Fruit fly (Drosophila melanogaster) whole organism, embryonic: Measurements from ENCODE around the gene CG12768.

Experiments used
- ATbp ChIP-seq: fragments of 200-800 bp; sonication (Bioruptor generic); optimal IDR thresholded peaks from 2 replicates; lab custom pipeline; 2017; ENCODE audit warnings: missing biosample characterization, mild to moderate bottlenecking, missing genetic modification characterization, missing genetic modification reagents
- CG10209 ChIP-seq: fragments of 200-800 bp; sonication (Bioruptor generic); optimal IDR thresholded peaks from 3 replicates; lab custom pipeline; 2017; ENCODE audit warnings: missing biosample characterization, mild to moderate bottlenecking, missing genetic modification characterization, missing genetic modification reagents
- CG10274 ChIP-seq: fragments of 200-800 bp; sonication (Bioruptor generic); optimal IDR thresholded peaks from 3 replicates; lab custom pipeline; 2017; ENCODE audit warnings: missing biosample characterization, mild to moderate bottlenecking, missing genetic modification characterization
- CG10366 ChIP-seq: fragments of 200-800 bp; sonication (Bioruptor generic); IDR thresholded peaks from 2 replicates; pipeline ENCODE4 v1.3.6; 2022; ENCODE audit warnings: missing biosample characterization, missing genetic modification characterization
- CG11398 ChIP-seq: fragments of 200-800 bp; sonication (Bioruptor generic); optimal IDR thresholded peaks from 2 replicates; lab custom pipeline; 2016; ENCODE audit warnings: missing biosample characterization, missing genetic modification characterization
- CG13123 ChIP-seq: fragments of 200-800 bp; sonication (Bioruptor generic); optimal IDR thresholded peaks from 2 replicates; lab custom pipeline; 2016; ENCODE audit warnings: missing biosample characterization, missing genetic modification characterization
- CG13296 ChIP-seq: fragments of 200-800 bp; sonication (Bioruptor generic); optimal IDR thresholded peaks from 3 replicates; lab custom pipeline; 2018; ENCODE audit warnings: missing biosample characterization, mild to moderate bottlenecking, missing genetic modification characterization
- CG13424 ChIP-seq: fragments of 200-800 bp; sonication (Bioruptor generic); optimal IDR thresholded peaks from 2 replicates; lab custom pipeline; 2019; ENCODE audit warnings: missing biosample characterization, mild to moderate bottlenecking, missing genetic modification characterization, moderate library complexity
- CG14710 ChIP-seq: fragments of 200-800 bp; sonication (Bioruptor generic); optimal IDR thresholded peaks from 3 replicates; lab custom pipeline; 2019; ENCODE audit warnings: missing biosample characterization, mild to moderate bottlenecking, missing genetic modification characterization, moderate library complexity
- CG16779 ChIP-seq: fragments of 200-800 bp; sonication (Bioruptor generic); IDR thresholded peaks from 2 replicates; pipeline ENCODE4 v1.3.6; 2022; ENCODE audit warnings: missing biosample characterization, missing genetic modification characterization
- CG16815 ChIP-seq: fragments of 200-800 bp; sonication (Bioruptor generic); optimal IDR thresholded peaks from 3 replicates; lab custom pipeline; 2017; ENCODE audit warnings: missing biosample characterization, mild to moderate bottlenecking, missing genetic modification characterization
- CG32772 ChIP-seq: fragments of 200-800 bp; sonication (Bioruptor generic); IDR thresholded peaks from 2 replicates; pipeline ENCODE4 v1.3.6; 2022; ENCODE audit warnings: missing biosample characterization, missing genetic modification characterization
- CG33213 ChIP-seq: fragments of 200-800 bp; sonication (Bioruptor generic); optimal IDR thresholded peaks from 3 replicates; lab custom pipeline; 2016; ENCODE audit warnings: missing biosample characterization, missing genetic modification characterization
- CG4617 ChIP-seq: fragments of 200-800 bp; sonication (Bioruptor generic); optimal IDR thresholded peaks from 3 replicates; lab custom pipeline; 2016; ENCODE audit warnings: missing biosample characterization, missing genetic modification characterization, borderline replicate concordance
- CG9437 ChIP-seq: fragments of 200-800 bp; sonication (Bioruptor generic); optimal IDR thresholded peaks from 2 replicates; lab custom pipeline; 2018; ENCODE audit warnings: missing biosample characterization, mild to moderate bottlenecking, missing genetic modification characterization
- CG9932 ChIP-seq: fragments of 200-800 bp; sonication (Bioruptor generic); IDR thresholded peaks from 2 replicates; pipeline ENCODE4 v1.3.6; 2022; ENCODE audit warnings: missing biosample characterization, missing genetic modification characterization
- E2f1 ChIP-seq: fragments of 200-800 bp; sonication (Bioruptor generic); IDR thresholded peaks from 2 replicates; pipeline ENCODE4 v1.3.6; 2022; ENCODE audit warnings: missing biosample characterization, missing genetic modification characterization
- E2f2 ChIP-seq: fragments of 200-800 bp; sonication (Bioruptor generic); IDR thresholded peaks from 2 replicates; pipeline ENCODE4 v1.3.6; 2022; ENCODE audit warnings: missing biosample characterization, missing genetic modification characterization
- Ets97D ChIP-seq: fragments of 200-800 bp; sonication (Bioruptor generic); optimal IDR thresholded peaks from 3 replicates; lab custom pipeline; 2016; ENCODE audit warnings: missing biosample characterization, missing genetic modification characterization
- Gug ChIP-seq: fragments of 200-800 bp; sonication (Bioruptor generic); IDR thresholded peaks from 4 replicates; pipeline ENCODE4 v1.3.6; 2022; ENCODE audit warnings: missing biosample characterization, missing genetic modification characterization
- Hey ChIP-seq: fragments of 200-800 bp; sonication (Bioruptor generic); optimal IDR thresholded peaks from 3 replicates; lab custom pipeline; 2018; ENCODE audit warnings: missing biosample characterization, mild to moderate bottlenecking, missing genetic modification characterization
- MTF-1 ChIP-seq: fragments of 200-800 bp; sonication (Bioruptor generic); optimal IDR thresholded peaks from 2 replicates; lab custom pipeline; 2018; ENCODE audit warnings: missing biosample characterization, mild to moderate bottlenecking, missing genetic modification characterization, borderline replicate concordance
- Oaz ChIP-seq: fragments of 200-800 bp; sonication (Bioruptor generic); IDR thresholded peaks from 2 replicates; pipeline ENCODE4 v1.3.6; 2022; ENCODE audit warnings: missing biosample characterization, missing genetic modification characterization
- Ravus ChIP-seq: fragments of 200-800 bp; sonication (Bioruptor generic); IDR thresholded peaks from 2 replicates; pipeline ENCODE4 v1.3.6; 2022; ENCODE audit warnings: missing biosample characterization, missing genetic modification characterization
- Six4 ChIP-seq: fragments of 200-800 bp; sonication (Bioruptor generic); optimal IDR thresholded peaks from 2 replicates; lab custom pipeline; 2016; ENCODE audit warnings: missing biosample characterization, missing genetic modification characterization
- Sry-δ ChIP-seq: fragments of 200-800 bp; sonication (Bioruptor generic); optimal IDR thresholded peaks from 2 replicates; lab custom pipeline; 2016; ENCODE audit warnings: missing biosample characterization, missing genetic modification characterization
- Ssrp ChIP-seq: fragments of 200-800 bp; sonication (Bioruptor generic); optimal IDR thresholded peaks from 2 replicates; lab custom pipeline; 2018; ENCODE audit warnings: missing biosample characterization, mild to moderate bottlenecking, missing genetic modification characterization, moderate library complexity
- Xbp1 ChIP-seq: fragments of 200-800 bp; sonication (Bioruptor generic); optimal IDR thresholded peaks from 3 replicates; lab custom pipeline; 2016; ENCODE audit warnings: missing biosample characterization, mild to moderate bottlenecking, missing genetic modification characterization
- bigmax ChIP-seq: fragments of 200-800 bp; sonication (Bioruptor generic); optimal IDR thresholded peaks from 2 replicates; lab custom pipeline; 2018; ENCODE audit warnings: missing biosample characterization, mild to moderate bottlenecking, missing genetic modification characterization
- btn ChIP-seq: fragments of 200-800 bp; sonication (Bioruptor generic); optimal IDR thresholded peaks from 2 replicates; lab custom pipeline; 2016; ENCODE audit warnings: missing biosample characterization, missing genetic modification characterization
- cad ChIP-seq: fragments of >200 bp; optimal IDR thresholded peaks from 2 replicates; lab custom pipeline; 2017; ENCODE audit warnings: missing biosample characterization, missing genetic modification characterization
- cato ChIP-seq: fragments of 200-800 bp; sonication (Bioruptor generic); optimal IDR thresholded peaks from 2 replicates; lab custom pipeline; 2016; ENCODE audit warnings: missing biosample characterization, missing genetic modification characterization, borderline replicate concordance
- dimm ChIP-seq: fragments of 200-800 bp; sonication (Bioruptor generic); IDR thresholded peaks from 2 replicates; pipeline ENCODE4 v1.3.6; 2022; ENCODE audit warnings: missing biosample characterization, missing genetic modification characterization
- dysf ChIP-seq: fragments of 200-800 bp; sonication (Bioruptor generic); IDR thresholded peaks from 3 replicates; pipeline ENCODE4 v1.3.6; 2022; ENCODE audit warnings: missing biosample characterization, missing genetic modification characterization
- ewg ChIP-seq: fragments of 200-800 bp; sonication (Bioruptor generic); optimal IDR thresholded peaks from 3 replicates; lab custom pipeline; 2017; ENCODE audit warnings: mild to moderate bottlenecking, missing biosample characterization, missing genetic modification reagents, missing genetic modification characterization
- fu2 ChIP-seq: fragments of 200-800 bp; sonication (Bioruptor generic); optimal IDR thresholded peaks from 2 replicates; lab custom pipeline; 2016; ENCODE audit warnings: missing biosample characterization, missing genetic modification characterization
- hkb ChIP-seq, 2 experiments: fragments of 200-800 bp in 1 of 2; fragments of >200 bp in 1 of 2; sonication (Bioruptor generic) in 1 of 2; IDR thresholded peaks in 1 of 2; optimal IDR thresholded peaks in 1 of 2; 2 replicates each; pipeline versions ENCODE4 v1.3.6 to Lab custom; 2017 to 2022; ENCODE audit warnings: missing biosample characterization in 1 of 2, missing genetic modification characterization in 1 of 2
- lola ChIP-seq, 3 experiments: fragments of >200 bp in 2 of 3; fragments of 200-800 bp in 1 of 3; sonication (Bioruptor generic) in 1 of 3; optimal IDR thresholded peaks; 2 replicates each; lab custom pipeline; 2017 to 2019; ENCODE audit warnings: missing biosample characterization in 3 of 3, missing genetic modification characterization in 3 of 3, mild to moderate bottlenecking in 1 of 3, moderate library complexity in 1 of 3
- peb ChIP-seq: fragments of 200-800 bp; sonication (Bioruptor generic); IDR thresholded peaks from 2 replicates; pipeline ENCODE4 v1.3.6; 2022; ENCODE audit warnings: missing biosample characterization, missing genetic modification characterization
- pum ChIP-seq: fragments of 200-800 bp; sonication (Bioruptor generic); optimal IDR thresholded peaks from 2 replicates; lab custom pipeline; 2016; ENCODE audit warnings: missing biosample characterization, missing genetic modification characterization
- schlank ChIP-seq: fragments of 200-800 bp; sonication (Bioruptor generic); optimal IDR thresholded peaks from 2 replicates; lab custom pipeline; 2018; ENCODE audit warnings: missing biosample characterization, mild to moderate bottlenecking, missing genetic modification characterization
- sens ChIP-seq: fragments of 200-800 bp; sonication (Bioruptor generic); peaks from one replicate; lab custom pipeline; 2016; ENCODE audit warnings: missing biosample characterization, missing genetic modification characterization
- shn ChIP-seq: fragments of 200-800 bp; sonication (Bioruptor generic); optimal IDR thresholded peaks from 3 replicates; lab custom pipeline; 2016; ENCODE audit warnings: missing biosample characterization, missing genetic modification characterization
- slbo ChIP-seq: fragments of 200-800 bp; sonication (Bioruptor generic); IDR thresholded peaks from 2 replicates; pipeline ENCODE4 v1.3.6; 2022; ENCODE audit warnings: missing biosample characterization, missing genetic modification characterization
- tap ChIP-seq: fragments of 200-800 bp; optimal IDR thresholded peaks from 3 replicates; lab custom pipeline; 2019; ENCODE audit warnings: missing biosample characterization, mild to moderate bottlenecking, missing genetic modification characterization, moderate library complexity
- trh ChIP-seq: fragments of 200-800 bp; sonication (Bioruptor generic); optimal IDR thresholded peaks from 2 replicates; lab custom pipeline; 2016; ENCODE audit warnings: missing biosample characterization, missing genetic modification characterization
- tup ChIP-seq: fragments of 200-800 bp; sonication (Bioruptor generic); optimal IDR thresholded peaks from 2 replicates; lab custom pipeline; 2016; ENCODE audit warnings: missing biosample characterization, mild to moderate bottlenecking, missing genetic modification characterization, moderate library complexity
- unc-4 ChIP-seq: fragments of 200-800 bp; sonication (Bioruptor generic); IDR thresholded peaks from 2 replicates; pipeline ENCODE4 v1.3.6; 2022; ENCODE audit warnings: missing biosample characterization, missing genetic modification characterization; ENCODE audit not compliant: partially characterized antibody
- z ChIP-seq: fragments of 200-800 bp; sonication (Bioruptor generic); IDR thresholded peaks from 3 replicates; pipeline ENCODE4 v1.3.6; 2022; ENCODE audit warnings: missing biosample characterization, missing genetic modification characterization
- zen ChIP-seq: fragments of 200-800 bp; sonication (Bioruptor generic); optimal IDR thresholded peaks from 3 replicates; lab custom pipeline; 2018; ENCODE audit warnings: missing biosample characterization, mild to moderate bottlenecking, missing genetic modification characterization, moderate library complexity
- zfh1 ChIP-seq: fragments of 200-800 bp; sonication (Bioruptor generic); IDR thresholded peaks from 3 replicates; pipeline ENCODE4 v1.3.6; 2022; ENCODE audit warnings: missing biosample characterization, missing genetic modification characterization

The CG12768 gene

dm6 chr3L:22868070-22868469 lies 42.2 kb upstream of the CG12768 start, which contains the start of gene EMC4 (continued):
- TF ChIP-seq CG10209 (peak; percentile 9), CG9437 (peak; percentile 33), CG32772 (GFP tag; lab: Robert Waterston, UW) (no peak), lola (GFP tag; optimal IDR thresholded peaks at IDR 0.05; lab: Kevin White, UChicago) (no peak), hkb (optimal IDR thresholded peaks at IDR 0.05; lab: Kevin White, UChicago) (peak; percentile 39), hkb (GFP tag; IDR thresholded peaks at IDR 0.05; lab: Robert Waterston, UW) (no peak), dysf (no peak), MTF-1 (GFP tag; lab: Kevin White, UChicago) (no peak), CG13296 (GFP tag; lab: Kevin White, UChicago) (peak; percentile 28), CG4617 (GFP tag; lab: Kevin White, UChicago) (peak; percentile 78), Gug (GFP tag; lab: Robert Waterston, UW) (no peak; the same call in 3 of the 4 replicates), sens (peak; percentile 84), CG13424 (tag; lab: Kevin White, UChicago) (peak; percentile 7), CG14710 (peak; percentile 61), E2f1 (GFP tag; lab: Robert Waterston, UW) (no peak), fu2 (GFP tag; lab: Kevin White, UChicago) (peak; percentile 30), Oaz (GFP tag; lab: Robert Waterston, UW) (no peak), tap (tag; lab: Kevin White, UChicago) (no peak), Ravus (GFP tag; lab: Robert Waterston, UW) (no peak), zfh1 (GFP tag; lab: Robert Waterston, UW) (peak; percentile 59; the same call in 1 of the 3 replicates), CG10274 (no peak), Hey (tag; lab: Kevin White, UChicago) (no peak), CG10366 (peak; percentile 31; the same call in 1 of the 2 replicates), btn (GFP tag; lab: Kevin White, UChicago) (no peak), trh (GFP tag; lab: Kevin White, UChicago) (no peak), bigmax (no peak), Xbp1 (GFP tag; lab: Kevin White, UChicago) (peak; percentile 57), Ets97D (GFP tag; lab: Kevin White, UChicago) (peak; percentile 59), zen (tag; lab: Kevin White, UChicago) (peak; percentile 44), CG16815 (GFP tag; lab: Kevin White, UChicago) (no peak), shn (GFP tag; lab: Kevin White, UChicago) (peak; percentile 24), schlank (tag; lab: Kevin White, UChicago) (no peak), peb (GFP tag; lab: Robert Waterston, UW) (0 out of 2 replicates have a peak, but pooled peaks have one; percentile 41), CG13123 (GFP tag; lab: Kevin White, UChicago) (peak; percentile 3), slbo (GFP tag; lab: Robert Waterston, UW) (peak; percentile 62; the same call in 1 of the 2 replicates), pum (GFP tag; lab: Kevin White, UChicago) (no peak), cato (GFP tag; lab: Kevin White, UChicago) (no peak), CG33213 (peak; percentile 63), cad (GFP tag; lab: Kevin White, UChicago) (no peak), CG9932 (GFP tag; lab: Robert Waterston, UW) (peak; percentile 73), ATbp (GFP tag; lab: Kevin White, UChicago) (no peak), z (GFP tag; lab: Robert Waterston, UW) (no peak), E2f2 (GFP tag; lab: Robert Waterston, UW) (peak; percentile 97), CG11398 (peak; percentile 23), ewg (GFP tag; lab: Kevin White, UChicago) (peak; percentile 20), CG16779 (no peak), Six4 (no peak), unc-4 (peak; percentile 72), Sry-δ (peak; percentile 76), dimm (GFP tag; lab: Robert Waterston, UW) (no peak), tup (GFP tag; lab: Kevin White, UChicago) (no peak), Ssrp (tag; lab: Kevin White, UChicago) (no peak)
